Worm (Caenorhabditis elegans): ENCODE results near the gene dlhd-1.

dlhd-1 gene

DNA sequence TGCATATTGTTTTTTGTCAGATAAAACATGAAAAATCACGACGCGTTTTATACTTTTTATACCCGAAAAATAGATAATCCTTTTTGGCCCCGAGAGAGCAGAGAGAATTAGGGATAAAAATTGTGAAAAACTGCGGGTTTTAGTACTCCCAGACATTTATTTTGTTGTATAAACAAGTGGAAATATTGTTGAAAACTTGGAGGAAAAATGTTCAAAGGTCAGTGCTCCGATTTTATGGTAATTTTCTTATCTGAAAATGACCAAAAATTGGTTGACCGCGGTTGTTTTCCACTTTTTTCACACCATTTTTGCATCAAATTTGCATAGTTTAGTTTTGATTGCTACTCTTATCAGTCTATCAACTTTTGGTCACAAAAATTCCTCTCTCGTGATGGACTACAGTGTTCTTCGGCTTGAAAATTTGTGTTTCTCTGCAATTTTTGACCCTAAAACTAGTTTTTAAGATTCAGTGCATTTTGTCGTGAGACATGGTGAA, at the start of gene dlhd-1:
dlhd-1 (minus strand) TSS at position 51 of the 496 bp plus-strand sequence.
- TF ChIP-seq tra-4 (tag; optimal IDR thresholded peaks at IDR 0.05): no peak
- no peak for TF ChIP-seq ceh-36 (tag; optimal IDR thresholded peaks at IDR 0.05)
- no peak for TF ChIP-seq tbx-37 (GFP tag; conservative IDR thresholded peaks at IDR 0.05)
- no peak for TF ChIP-seq pes-1 (GFP tag; IDR thresholded peaks at IDR 0.05)
- no peak for TF ChIP-seq scrt-1 (GFP tag; IDR thresholded peaks at IDR 0.05)
- TF ChIP-seq hmbx-1 (tag; optimal IDR thresholded peaks at IDR 0.05): no peak
- TF ChIP-seq ceh-13 (GFP tag; optimal IDR thresholded peaks at IDR 0.05): no peak
- TF ChIP-seq ama-1 (optimal IDR thresholded peaks at IDR 0.05): no peak
- TF ChIP-seq ets-7 (tag; optimal IDR thresholded peaks at IDR 0.05): no peak
- no peak for TF ChIP-seq hnd-1 (tag; optimal IDR thresholded peaks at IDR 0.05)
- no peak for TF ChIP-seq aly-1 (tag; optimal IDR thresholded peaks at IDR 0.05)
- no peak for TF ChIP-seq F13C5.2 (tag; optimal IDR thresholded peaks at IDR 0.05)
- TF ChIP-seq flt-1 (GFP tag; IDR thresholded peaks at IDR 0.05): no peak
- TF ChIP-seq hmg-4 (GFP tag; optimal IDR thresholded peaks at IDR 0.05): no peak

ce11 chrII:1217269-1217668, 45.3 kb upstream of the dlhd-1 start:
- TF ChIP-seq sea-1 (GFP tag; conservative IDR thresholded peaks at IDR 0.05) (no peak), flt-1 (GFP tag; IDR thresholded peaks at IDR 0.05) (no peak), tra-4 (tag; optimal IDR thresholded peaks at IDR 0.05) (no peak), F13C5.2 (tag; optimal IDR thresholded peaks at IDR 0.05) (no peak), pes-1 (GFP tag; IDR thresholded peaks at IDR 0.05) (no peak)

DNA sequence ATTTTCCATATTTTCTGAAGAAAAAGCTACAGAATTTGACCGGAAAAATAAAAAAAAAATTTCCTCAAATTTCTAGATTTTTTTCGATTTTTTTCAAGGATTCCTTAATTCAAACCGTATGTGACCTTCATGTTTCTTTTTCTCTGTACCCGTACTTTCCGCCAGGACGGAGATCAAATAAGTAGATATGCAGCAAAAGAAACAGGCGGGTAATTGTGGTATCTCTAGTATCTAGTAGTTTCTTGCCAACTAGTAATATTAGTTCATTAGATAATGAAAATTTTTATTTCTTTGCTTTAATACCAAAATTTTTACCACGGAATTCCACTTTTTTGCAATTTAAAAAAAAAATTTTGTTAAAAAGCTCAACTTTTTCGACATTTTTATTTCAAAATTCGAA, 42.7 kb upstream of the dlhd-1 start:
- TF ChIP-seq tbx-11 (GFP tag; IDR thresholded peaks at IDR 0.05) (no peak), hmg-4 (GFP tag; optimal IDR thresholded peaks at IDR 0.05) (no peak), ceh-36 (tag; optimal IDR thresholded peaks at IDR 0.05) (no peak), F13C5.2 (tag; optimal IDR thresholded peaks at IDR 0.05) (no peak), B0310.2 (tag; optimal IDR thresholded peaks at IDR 0.05) (no peak), flt-1 (GFP tag; IDR thresholded peaks at IDR 0.05) (no peak), ceh-13 (GFP tag; optimal IDR thresholded peaks at IDR 0.05) (no peak), hmbx-1 (tag; optimal IDR thresholded peaks at IDR 0.05) (no peak), tbx-37 (GFP tag; conservative IDR thresholded peaks at IDR 0.05) (no peak), ama-1 (optimal IDR thresholded peaks at IDR 0.05) (no peak), pes-1 (GFP tag; IDR thresholded peaks at IDR 0.05) (no peak), tra-4 (tag; optimal IDR thresholded peaks at IDR 0.05) (no peak), hnd-1 (tag; optimal IDR thresholded peaks at IDR 0.05) (no peak)

- TF ChIP-seq B0310.2 (tag; optimal IDR thresholded peaks at IDR 0.05) (no peak), ama-1 (optimal IDR thresholded peaks at IDR 0.05) (no peak), hmbx-1 (tag; optimal IDR thresholded peaks at IDR 0.05) (no peak), ceh-13 (GFP tag; optimal IDR thresholded peaks at IDR 0.05) (no peak), tbx-11 (GFP tag; IDR thresholded peaks at IDR 0.05) (no peak), F13C5.2 (tag; optimal IDR thresholded peaks at IDR 0.05) (no peak), aly-1 (tag; optimal IDR thresholded peaks at IDR 0.05) (no peak), ets-7 (tag; optimal IDR thresholded peaks at IDR 0.05) (no peak)
These were observed 31.6 kb upstream of the dlhd-1 start for ce11 chrII:1203523-1203922.

ce11 chrII:1199987-1200386, 28.1 kb upstream of the dlhd-1 start:
- TF ChIP-seq tbx-11 (GFP tag; IDR thresholded peaks at IDR 0.05) (no peak), ceh-36 (tag; optimal IDR thresholded peaks at IDR 0.05) (no peak), B0310.2 (tag; optimal IDR thresholded peaks at IDR 0.05) (no peak), tra-4 (tag; optimal IDR thresholded peaks at IDR 0.05) (no peak), tbx-37 (GFP tag; conservative IDR thresholded peaks at IDR 0.05) (no peak), flt-1 (GFP tag; IDR thresholded peaks at IDR 0.05) (no peak), hnd-1 (tag; optimal IDR thresholded peaks at IDR 0.05) (no peak), pes-1 (GFP tag; IDR thresholded peaks at IDR 0.05) (no peak), hmg-4 (GFP tag; optimal IDR thresholded peaks at IDR 0.05) (no peak), hmbx-1 (tag; optimal IDR thresholded peaks at IDR 0.05) (no peak), F13C5.2 (tag; optimal IDR thresholded peaks at IDR 0.05) (no peak), scrt-1 (GFP tag; IDR thresholded peaks at IDR 0.05) (no peak), sea-1 (GFP tag; conservative IDR thresholded peaks at IDR 0.05) (no peak), ama-1 (optimal IDR thresholded peaks at IDR 0.05) (no peak), ceh-13 (GFP tag; optimal IDR thresholded peaks at IDR 0.05) (no peak), ets-7 (tag; optimal IDR thresholded peaks at IDR 0.05) (no peak), aly-1 (tag; optimal IDR thresholded peaks at IDR 0.05) (no peak)

- no peak for TF ChIP-seq B0310.2 (tag; optimal IDR thresholded peaks at IDR 0.05)
- TF ChIP-seq hnd-1 (tag; optimal IDR thresholded peaks at IDR 0.05): no peak
- no peak for TF ChIP-seq tra-4 (tag; optimal IDR thresholded peaks at IDR 0.05)
- no peak for TF ChIP-seq hmg-4 (GFP tag; optimal IDR thresholded peaks at IDR 0.05)
- TF ChIP-seq sea-1 (GFP tag; conservative IDR thresholded peaks at IDR 0.05): no peak
- no peak for TF ChIP-seq F13C5.2 (tag; optimal IDR thresholded peaks at IDR 0.05)
- no peak for TF ChIP-seq ama-1 (optimal IDR thresholded peaks at IDR 0.05)
- TF ChIP-seq tbx-37 (GFP tag; conservative IDR thresholded peaks at IDR 0.05): no peak
- TF ChIP-seq pes-1 (GFP tag; IDR thresholded peaks at IDR 0.05): no peak
- TF ChIP-seq ets-7 (tag; optimal IDR thresholded peaks at IDR 0.05): no peak
- no peak for TF ChIP-seq tbx-11 (GFP tag; IDR thresholded peaks at IDR 0.05)
- no peak for TF ChIP-seq hmbx-1 (tag; optimal IDR thresholded peaks at IDR 0.05)
- no peak for TF ChIP-seq scrt-1 (GFP tag; IDR thresholded peaks at IDR 0.05)
- no peak for TF ChIP-seq ceh-36 (tag; optimal IDR thresholded peaks at IDR 0.05)
- TF ChIP-seq aly-1 (tag; optimal IDR thresholded peaks at IDR 0.05): no peak
- no peak for TF ChIP-seq ceh-13 (GFP tag; optimal IDR thresholded peaks at IDR 0.05)
- TF ChIP-seq flt-1 (GFP tag; IDR thresholded peaks at IDR 0.05): no peak
These were observed 25.1 kb upstream of the dlhd-1 start, which contains the start of gene F53A10.2 for ce11 chrII:1197074-1197473. Gene F53A10.2 (plus strand): TSS chrII:1197374.

ce11 chrII:1196129-1196528, 24.2 kb upstream of the dlhd-1 start:
- no peak for TF ChIP-seq sea-1 (GFP tag; conservative IDR thresholded peaks at IDR 0.05)
- no peak for TF ChIP-seq aly-1 (tag; optimal IDR thresholded peaks at IDR 0.05)
- TF ChIP-seq tbx-37 (GFP tag; conservative IDR thresholded peaks at IDR 0.05): no peak
- no peak for TF ChIP-seq scrt-1 (GFP tag; IDR thresholded peaks at IDR 0.05)
- no peak for TF ChIP-seq B0310.2 (tag; optimal IDR thresholded peaks at IDR 0.05)
- no peak for TF ChIP-seq tbx-11 (GFP tag; IDR thresholded peaks at IDR 0.05)
- no peak for TF ChIP-seq hmg-4 (GFP tag; optimal IDR thresholded peaks at IDR 0.05)
- TF ChIP-seq hnd-1 (tag; optimal IDR thresholded peaks at IDR 0.05): no peak
- no peak for TF ChIP-seq ama-1 (optimal IDR thresholded peaks at IDR 0.05)
- no peak for TF ChIP-seq flt-1 (GFP tag; IDR thresholded peaks at IDR 0.05)
- no peak for TF ChIP-seq ceh-36 (tag; optimal IDR thresholded peaks at IDR 0.05)
- no peak for TF ChIP-seq tra-4 (tag; optimal IDR thresholded peaks at IDR 0.05)
- no peak for TF ChIP-seq ets-7 (tag; optimal IDR thresholded peaks at IDR 0.05)
